Worm (Caenorhabditis elegans): ENCODE measurements around the gene aqp-4.

The aqp-4 gene

ce11 chrV:9692109-9692581, 45.2 kb upstream of the aqp-4 start, which contains the start of gene ztf-9:
Gene ztf-9, minus strand, starts transcription at chrV:9692159.
- peak; percentile 84 for TF ChIP-seq nfya-1 (tag; optimal IDR thresholded peaks at IDR 0.05)
- TF ChIP-seq ceh-31 (tag; optimal IDR thresholded peaks at IDR 0.05), result peak; percentile 84
- no peak for TF ChIP-seq pha-2 (tag; optimal IDR thresholded peaks at IDR 0.05)
- no peak for TF ChIP-seq lin-11 (tag; optimal IDR thresholded peaks at IDR 0.05)
- TF ChIP-seq elt-2 (tag; optimal IDR thresholded peaks at IDR 0.05), result peak; percentile 6
- TF ChIP-seq pros-1 (tag; optimal IDR thresholded peaks at IDR 0.05), result peak; percentile 83
- TF ChIP-seq fkh-6 (tag; optimal IDR thresholded peaks at IDR 0.05), result no peak
- TF ChIP-seq nhr-232 (tag; optimal IDR thresholded peaks at IDR 0.05), result no peak
- TF ChIP-seq rnt-1 (tag; optimal IDR thresholded peaks at IDR 0.05), result peak; percentile 21
- TF ChIP-seq ama-1 (optimal IDR thresholded peaks at IDR 0.05), result no peak
- TF ChIP-seq eyg-1 (tag; optimal IDR thresholded peaks at IDR 0.05), result no peak
- TF ChIP-seq lim-6 (tag; optimal IDR thresholded peaks at IDR 0.05), result no peak
- TF ChIP-seq dmd-4 (tag; optimal IDR thresholded peaks at IDR 0.05; ENCODE audit: borderline replicate concordance), result no peak
- peak; percentile 82 for TF ChIP-seq ceh-18 (tag; optimal IDR thresholded peaks at IDR 0.05)
- peak; percentile 11 for TF ChIP-seq ceh-48 (tag; optimal IDR thresholded peaks at IDR 0.05)
- TF ChIP-seq F13H6.1 (tag; optimal IDR thresholded peaks at IDR 0.05), result peak; percentile 18
- TF ChIP-seq unc-55 (GFP tag; optimal IDR thresholded peaks at IDR 0.05), result no peak
- no peak for TF ChIP-seq elt-4 (tag; optimal IDR thresholded peaks at IDR 0.05)
- TF ChIP-seq unc-3 (GFP tag; conservative IDR thresholded peaks at IDR 0.05), result no peak
- TF ChIP-seq unc-3 (tag; optimal IDR thresholded peaks at IDR 0.05), result no peak
- TF ChIP-seq tbx-2 (tag; optimal IDR thresholded peaks at IDR 0.05), result peak; percentile 80
- TF ChIP-seq sox-2 (GFP tag; IDR thresholded peaks at IDR 0.05), result no peak
- TF ChIP-seq unc-42 (tag; optimal IDR thresholded peaks at IDR 0.05), result peak; percentile 15
- peak; percentile 32 for TF ChIP-seq ceh-14 (tag; optimal IDR thresholded peaks at IDR 0.05)
- no peak for TF ChIP-seq fkh-10 (GFP tag; optimal IDR thresholded peaks at IDR 0.05)
- no peak for TF ChIP-seq T23F11.4 (GFP tag; optimal IDR thresholded peaks at IDR 0.05)
- TF ChIP-seq ref-2 (tag; optimal IDR thresholded peaks at IDR 0.05), result peak; percentile 22
- peak; percentile 53 for TF ChIP-seq ceh-34 (tag; optimal IDR thresholded peaks at IDR 0.05)
- TF ChIP-seq ceh-19 (GFP tag; optimal IDR thresholded peaks at IDR 0.05), result no peak
- peak; percentile 11 for TF ChIP-seq ets-4 (tag; optimal IDR thresholded peaks at IDR 0.05)
- TF ChIP-seq pax-1 (tag; optimal IDR thresholded peaks at IDR 0.05), result no peak
- peak; percentile 17 for TF ChIP-seq sox-4 (tag; optimal IDR thresholded peaks at IDR 0.05)
- peak; percentile 39 for TF ChIP-seq che-1 (tag; optimal IDR thresholded peaks at IDR 0.05)

DNA sequence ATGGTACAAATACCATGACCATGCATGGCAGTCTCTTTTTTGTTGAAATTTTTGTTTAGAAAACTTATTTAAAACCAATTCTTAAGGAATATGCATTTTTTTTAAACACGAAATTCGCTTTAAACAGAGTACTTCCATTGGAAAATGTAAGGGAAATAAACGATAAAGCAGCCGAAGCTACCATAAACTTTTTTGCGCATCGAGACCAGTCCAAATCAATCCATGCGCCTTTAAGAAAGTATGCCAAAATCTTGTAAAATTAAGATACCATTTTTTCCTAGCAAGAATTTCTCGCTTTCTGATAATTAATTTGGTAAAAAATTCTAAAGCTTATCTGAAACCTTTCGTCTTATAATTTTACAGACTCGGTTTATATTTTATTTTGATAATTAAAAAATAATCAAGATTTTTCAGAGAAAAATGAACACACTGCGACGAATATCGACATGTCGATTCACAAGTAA, 44.7 kb upstream of the aqp-4 start, which contains the start of gene ZK287.7:
TSS of gene ZK287.7 (plus strand) at position 414 of the 464 bp plus-strand sequence.
- TF ChIP-seq lim-6 (tag; optimal IDR thresholded peaks at IDR 0.05), result no peak
- no peak for TF ChIP-seq npax-4 (tag; optimal IDR thresholded peaks at IDR 0.05)

ce11 chrV:9696715-9697114, 40.6 kb upstream of the aqp-4 start, which contains the start of gene her-1:
Gene her-1, plus strand, starts transcription at chrV:9697015.
- no peak for TF ChIP-seq sox-4 (tag; optimal IDR thresholded peaks at IDR 0.05)
- TF ChIP-seq lin-11 (tag; optimal IDR thresholded peaks at IDR 0.05), result no peak
- no peak for TF ChIP-seq pat-9 (tag; optimal IDR thresholded peaks at IDR 0.05)
- no peak for TF ChIP-seq nhr-11 (tag; optimal IDR thresholded peaks at IDR 0.05)

DNA sequence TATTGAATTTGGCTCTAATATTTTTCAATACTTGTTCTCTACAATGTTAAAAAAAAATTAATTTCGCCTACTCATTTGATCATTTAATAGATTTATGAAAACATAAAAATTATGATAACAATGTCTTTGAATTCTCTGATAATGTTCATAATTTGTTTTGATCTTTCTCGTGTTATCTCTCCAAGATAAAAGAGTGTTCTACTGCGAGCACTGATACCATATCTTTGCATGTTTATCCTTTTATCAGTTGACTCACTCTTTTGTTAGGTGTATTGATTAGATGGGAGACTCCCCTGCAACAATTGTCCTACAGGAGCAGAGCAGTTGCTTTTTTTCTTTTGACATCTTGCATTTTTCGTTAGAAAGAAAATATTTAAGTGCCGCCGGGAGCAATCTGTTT, 38.1 kb upstream of the aqp-4 start:
- TF ChIP-seq che-1 (tag; optimal IDR thresholded peaks at IDR 0.05) (no peak), elt-2 (tag; optimal IDR thresholded peaks at IDR 0.05) (peak; percentile 99)

DNA sequence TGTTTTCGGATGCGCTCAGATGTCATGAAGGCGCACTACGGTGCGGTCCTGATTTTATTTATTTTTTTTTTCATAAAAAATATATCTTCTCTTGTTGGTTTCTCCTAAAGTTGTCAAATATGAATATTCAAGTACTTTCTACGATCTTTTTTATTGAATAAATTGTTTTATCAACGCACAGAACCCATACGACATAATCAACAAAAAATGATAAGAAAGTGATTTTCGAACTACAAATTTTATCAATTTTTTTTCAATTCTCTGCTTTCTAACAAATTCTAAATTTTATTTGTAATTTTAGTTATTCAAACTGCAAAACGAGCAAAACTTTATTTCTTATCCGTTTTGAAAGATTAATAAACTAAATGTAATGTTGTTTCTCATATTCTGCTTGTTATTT, 35.5 kb upstream of the aqp-4 start:
- TF ChIP-seq F13H6.1 (tag; optimal IDR thresholded peaks at IDR 0.05) (no peak), odd-2 (tag; optimal IDR thresholded peaks at IDR 0.05) (no peak), elt-2 (tag; optimal IDR thresholded peaks at IDR 0.05) (peak; percentile 35)
